Fruit fly (Drosophila melanogaster) S2 (cell line): ENCODE measurements around the gene TrissinR.

Experiments
- CG8478 ChIP-seq: fragments of >200 bp; optimal IDR thresholded peaks from 2 replicates; lab custom pipeline; 2018
- CTCF ChIP-seq, 2 experiments: fragments of >200 bp; optimal IDR thresholded peaks; 2 replicates each; lab custom pipeline; 2018

dm6 chr2L:5804077-5804476, 19.7 kb upstream of the TrissinR start:
- TF ChIP-seq CG8478 (lab: Kevin White, UChicago) (no peak), CTCF (optimal IDR thresholded peaks at IDR 0.05; lab: Kevin White, UChicago) (no peak)
